Fruit fly (Drosophila melanogaster) whole organism, embryonic: ENCODE measurements around the gene CG10300.
A peak's percentile ranks its signal among the peaks of the same experiment; 100 is the strongest.

ENCODE experiments used
- Asciz ChIP-seq: fragments of 200-800 bp; sonication (Bioruptor generic); optimal IDR thresholded peaks from 2 replicates; lab custom pipeline; 2017; ENCODE audit warnings: missing biosample characterization, mild to moderate bottlenecking, missing genetic modification characterization, missing genetic modification reagents
- B-H1 ChIP-seq: fragments of 200-800 bp; sonication (Bioruptor generic); IDR thresholded peaks from 3 replicates; pipeline ENCODE4 v1.3.6; 2022; ENCODE audit warnings: missing biosample characterization, missing genetic modification characterization
- CG10565 ChIP-seq: fragments of 200-800 bp; sonication (Bioruptor generic); optimal IDR thresholded peaks from 3 replicates; lab custom pipeline; 2016; ENCODE audit warnings: missing biosample characterization, mild to moderate bottlenecking, missing genetic modification characterization
- CG10959 ChIP-seq: fragments of 200-800 bp; sonication (Bioruptor generic); IDR thresholded peaks from 2 replicates; pipeline ENCODE4 v1.3.6; 2022; ENCODE audit warnings: missing biosample characterization, missing genetic modification characterization
- CG12155 ChIP-seq: fragments of 200-800 bp; sonication (Bioruptor generic); optimal IDR thresholded peaks from 3 replicates; lab custom pipeline; 2016; ENCODE audit warnings: missing biosample characterization, missing genetic modification characterization
- CG12219 ChIP-seq: fragments of 200-800 bp; sonication (Bioruptor generic); optimal IDR thresholded peaks from 3 replicates; lab custom pipeline; 2018; ENCODE audit warnings: missing biosample characterization, mild to moderate bottlenecking, missing genetic modification characterization
- CG1233 ChIP-seq: fragments of 200-800 bp; sonication (Bioruptor generic); optimal IDR thresholded peaks from 4 replicates; lab custom pipeline; 2018; ENCODE audit warnings: missing biosample characterization, mild to moderate bottlenecking, missing genetic modification characterization
- CG12659 ChIP-seq: fragments of 200-800 bp; sonication (Bioruptor generic); optimal IDR thresholded peaks from 3 replicates; lab custom pipeline; 2017; ENCODE audit warnings: mild to moderate bottlenecking, missing biosample characterization, missing genetic modification reagents, missing genetic modification characterization
- CG13624 ChIP-seq: fragments of 200-800 bp; sonication (Bioruptor generic); optimal IDR thresholded peaks from 2 replicates; lab custom pipeline; 2016; ENCODE audit warnings: missing biosample characterization, missing genetic modification characterization
- CG14014 ChIP-seq: fragments of 200-800 bp; sonication (Bioruptor generic); IDR thresholded peaks from 2 replicates; pipeline ENCODE4 v1.3.6; 2022; ENCODE audit warnings: missing biosample characterization, missing genetic modification characterization
- CG14050 ChIP-seq: fragments of 200-800 bp; sonication (Bioruptor generic); IDR thresholded peaks from 3 replicates; pipeline ENCODE4 v1.3.6; 2022; ENCODE audit warnings: missing biosample characterization, missing genetic modification characterization
- CG14710 ChIP-seq: fragments of 200-800 bp; sonication (Bioruptor generic); optimal IDR thresholded peaks from 3 replicates; lab custom pipeline; 2019; ENCODE audit warnings: missing biosample characterization, mild to moderate bottlenecking, missing genetic modification characterization, moderate library complexity
- CG15514 ChIP-seq: fragments of 200-800 bp; sonication (Bioruptor generic); optimal IDR thresholded peaks from 3 replicates; lab custom pipeline; 2017; ENCODE audit warnings: missing biosample characterization, missing genetic modification characterization, mild to moderate bottlenecking, moderate library complexity, missing genetic modification reagents
- CG1602 ChIP-seq: fragments of 200-800 bp; sonication (Bioruptor generic); optimal IDR thresholded peaks from 3 replicates; lab custom pipeline; 2016; ENCODE audit warnings: missing biosample characterization, missing genetic modification characterization
- CG16863 ChIP-seq: fragments of 200-800 bp; sonication (Bioruptor generic); optimal IDR thresholded peaks from 3 replicates; lab custom pipeline; 2016; ENCODE audit warnings: missing biosample characterization, missing genetic modification characterization
- CG17186 ChIP-seq: fragments of 200-800 bp; sonication (Bioruptor generic); optimal IDR thresholded peaks from 3 replicates; lab custom pipeline; 2017; ENCODE audit warnings: missing biosample characterization, missing genetic modification reagents, missing genetic modification characterization
- CG18262 ChIP-seq: fragments of 200-800 bp; optimal IDR thresholded peaks from 3 replicates; lab custom pipeline; 2019; ENCODE audit warnings: missing biosample characterization, mild to moderate bottlenecking, missing genetic modification characterization, moderate library complexity
- CG2116 ChIP-seq: fragments of 200-800 bp; sonication (Bioruptor generic); optimal IDR thresholded peaks from 3 replicates; lab custom pipeline; 2018; ENCODE audit warnings: missing biosample characterization, mild to moderate bottlenecking, missing genetic modification characterization
- CG2120 ChIP-seq: fragments of 200-800 bp; sonication (Bioruptor generic); optimal IDR thresholded peaks from 3 replicates; lab custom pipeline; 2016; ENCODE audit warnings: missing biosample characterization, missing genetic modification characterization
- CG2202 ChIP-seq: fragments of 200-800 bp; sonication (Bioruptor generic); optimal IDR thresholded peaks from 2 replicates; lab custom pipeline; 2018; ENCODE audit warnings: missing biosample characterization, mild to moderate bottlenecking, missing genetic modification characterization
- CG32767 ChIP-seq: fragments of 200-800 bp; sonication (Bioruptor generic); IDR thresholded peaks from 2 replicates; pipeline ENCODE4 v1.3.6; 2022; ENCODE audit warnings: missing biosample characterization, missing genetic modification characterization
- CG34422 ChIP-seq: fragments of 200-800 bp; sonication (Bioruptor generic); IDR thresholded peaks from 3 replicates; pipeline ENCODE4 v1.3.6; 2022; ENCODE audit warnings: missing biosample characterization, missing genetic modification characterization
- CG42726 ChIP-seq: fragments of 200-800 bp; sonication (Bioruptor generic); IDR thresholded peaks from 2 replicates; pipeline ENCODE4 v1.3.6; 2022; ENCODE audit warnings: missing biosample characterization, missing genetic modification characterization; ENCODE audit not compliant: partially characterized antibody
- CG4360 ChIP-seq: fragments of 200-800 bp; sonication (Bioruptor generic); IDR thresholded peaks from 2 replicates; pipeline ENCODE4 v1.3.6; 2022; ENCODE audit warnings: missing biosample characterization, missing genetic modification characterization
- CG6813 ChIP-seq: fragments of 200-800 bp; sonication (Bioruptor generic); optimal IDR thresholded peaks from 2 replicates; lab custom pipeline; 2017; ENCODE audit warnings: missing biosample characterization, missing genetic modification characterization, mild to moderate bottlenecking, moderate library complexity, missing genetic modification reagents
- CG7987 ChIP-seq: fragments of 200-800 bp; sonication (Bioruptor generic); optimal IDR thresholded peaks from 2 replicates; lab custom pipeline; 2018; ENCODE audit warnings: missing biosample characterization, mild to moderate bottlenecking, missing genetic modification characterization, moderate library complexity
- CG8765 ChIP-seq: fragments of 200-800 bp; sonication (Bioruptor generic); IDR thresholded peaks from 2 replicates; pipeline ENCODE4 v1.3.6; 2022; ENCODE audit warnings: missing biosample characterization, missing genetic modification characterization
- Chrac-16 ChIP-seq: fragments of 200-800 bp; sonication (Bioruptor generic); optimal IDR thresholded peaks from 3 replicates; lab custom pipeline; 2016; ENCODE audit warnings: missing biosample characterization, missing genetic modification characterization
- CrebB ChIP-seq: fragments of 200-800 bp; sonication (Bioruptor generic); optimal IDR thresholded peaks from 3 replicates; lab custom pipeline; 2018; ENCODE audit warnings: missing biosample characterization, mild to moderate bottlenecking, missing genetic modification characterization
- Dfd ChIP-seq, 2 experiments: fragments of >200 bp; optimal IDR thresholded peaks; 2 replicates each; lab custom pipeline; 2017; ENCODE audit warnings: missing biosample characterization in 2 of 2, missing genetic modification characterization in 2 of 2
- HLH4C ChIP-seq: fragments of 200-800 bp; sonication (Bioruptor generic); IDR thresholded peaks from 3 replicates; pipeline ENCODE4 v1.3.6; 2022; ENCODE audit warnings: missing biosample characterization, missing genetic modification characterization; ENCODE audit not compliant: partially characterized antibody
- Hr51 ChIP-seq, 2 experiments: fragments of 200-800 bp; sonication (Bioruptor generic); optimal IDR thresholded peaks; 2 replicates in 1 of 2; 3 replicates in 1 of 2; lab custom pipeline; 2016 to 2018; ENCODE audit warnings: missing biosample characterization in 2 of 2, missing genetic modification characterization in 2 of 2, mild to moderate bottlenecking in 1 of 2, moderate library complexity in 1 of 2
- Myb ChIP-seq: fragments of 200-800 bp; sonication (Bioruptor generic); optimal IDR thresholded peaks from 2 replicates; lab custom pipeline; 2016; ENCODE audit warnings: missing biosample characterization, missing genetic modification characterization
- NfI ChIP-seq: fragments of 200-800 bp; sonication (Bioruptor generic); optimal IDR thresholded peaks from 3 replicates; lab custom pipeline; 2018; ENCODE audit warnings: missing biosample characterization, mild to moderate bottlenecking, missing genetic modification characterization, moderate library complexity
- Tbp ChIP-seq: fragments of >200 bp; optimal IDR thresholded peaks from 2 replicates; lab custom pipeline; 2018; ENCODE audit warnings: missing biosample characterization, missing genetic modification characterization
- Xrp1 ChIP-seq: fragments of 200-800 bp; sonication (Bioruptor generic); IDR thresholded peaks from 2 replicates; pipeline ENCODE4 v1.3.6; 2022; ENCODE audit warnings: missing biosample characterization, missing genetic modification characterization
- al ChIP-seq: fragments of 200-800 bp; sonication (Bioruptor generic); IDR thresholded peaks from 2 replicates; pipeline ENCODE4 v1.3.6; 2022; ENCODE audit warnings: missing biosample characterization, missing genetic modification characterization
- az2 ChIP-seq: fragments of 200-800 bp; sonication (Bioruptor generic); optimal IDR thresholded peaks from 3 replicates; lab custom pipeline; 2016; ENCODE audit warnings: missing biosample characterization, missing genetic modification characterization
- bab2 ChIP-seq: fragments of 200-800 bp; sonication (Bioruptor generic); optimal IDR thresholded peaks from 2 replicates; lab custom pipeline; 2016; ENCODE audit warnings: missing biosample characterization, missing genetic modification characterization
- bowl ChIP-seq: fragments of 200-800 bp; sonication (Bioruptor generic); IDR thresholded peaks from 2 replicates; pipeline ENCODE4 v1.3.6; 2022; ENCODE audit warnings: missing biosample characterization, missing genetic modification characterization
- bsh ChIP-seq, 2 experiments: fragments of 200-800 bp; sonication (Bioruptor generic); optimal IDR thresholded peaks; 2 replicates each; lab custom pipeline; 2017 to 2018; ENCODE audit warnings: mild to moderate bottlenecking in 2 of 2, missing biosample characterization in 2 of 2, missing genetic modification characterization in 2 of 2, moderate library complexity in 1 of 2
- chif ChIP-seq, 2 experiments: fragments of 200-800 bp; sonication (Bioruptor generic); optimal IDR thresholded peaks; 3 replicates each; lab custom pipeline; 2016; ENCODE audit warnings: missing biosample characterization in 2 of 2, missing genetic modification characterization in 2 of 2
- crp ChIP-seq, 2 experiments: fragments of 200-800 bp; sonication (Bioruptor generic); optimal IDR thresholded peaks; 2 replicates in 1 of 2; 3 replicates in 1 of 2; lab custom pipeline; 2017; ENCODE audit warnings: missing biosample characterization in 2 of 2, missing genetic modification characterization in 2 of 2, mild to moderate bottlenecking in 1 of 2, moderate library complexity in 1 of 2
- esg ChIP-seq: fragments of 200-800 bp; sonication (Bioruptor generic); conservative IDR thresholded peaks from 2 replicates; pipeline ENCODE4 v1.3.6; 2022; ENCODE audit warnings: missing biosample characterization, missing genetic modification characterization
- eve ChIP-seq, 2 experiments: fragments of >200 bp; optimal IDR thresholded peaks; 2 replicates each; lab custom pipeline; 2017; ENCODE audit warnings: missing biosample characterization in 2 of 2, missing genetic modification characterization in 2 of 2
- fru ChIP-seq: fragments of >200 bp; optimal IDR thresholded peaks from 2 replicates; lab custom pipeline; 2017
- pzg ChIP-seq: fragments of 200-800 bp; sonication (Bioruptor generic); optimal IDR thresholded peaks from 3 replicates; lab custom pipeline; 2018; ENCODE audit warnings: missing biosample characterization, mild to moderate bottlenecking, missing genetic modification characterization, moderate library complexity
- shn ChIP-seq: fragments of 200-800 bp; sonication (Bioruptor generic); optimal IDR thresholded peaks from 3 replicates; lab custom pipeline; 2016; ENCODE audit warnings: missing biosample characterization, missing genetic modification characterization
- sna ChIP-seq: fragments of 200-800 bp; sonication (Bioruptor generic); IDR thresholded peaks from 2 replicates; pipeline ENCODE4 v1.3.6; 2022; ENCODE audit warnings: missing biosample characterization, missing genetic modification characterization; ENCODE audit not compliant: partially characterized antibody
- tap ChIP-seq: fragments of 200-800 bp; optimal IDR thresholded peaks from 3 replicates; lab custom pipeline; 2019; ENCODE audit warnings: missing biosample characterization, mild to moderate bottlenecking, missing genetic modification characterization, moderate library complexity
- tup ChIP-seq: fragments of 200-800 bp; sonication (Bioruptor generic); optimal IDR thresholded peaks from 2 replicates; lab custom pipeline; 2016; ENCODE audit warnings: missing biosample characterization, mild to moderate bottlenecking, missing genetic modification characterization, moderate library complexity

The CG10300 gene

dm6 chr3R:23679911-23680336 is 31.4 kb upstream of the CG10300 start, which contains the start of gene eIF3d1 (continued):
- no peak for TF ChIP-seq al (GFP tag; lab: Robert Waterston, UW)
- no peak for TF ChIP-seq Xrp1 (GFP tag; lab: Robert Waterston, UW)
- no peak for TF ChIP-seq CG12219 (GFP tag; lab: Kevin White, UChicago)
- no peak for TF ChIP-seq CG2202 (tag; lab: Kevin White, UChicago)
- TF ChIP-seq fru, result no peak
- no peak for TF ChIP-seq CG13624
- no peak for TF ChIP-seq NfI
- TF ChIP-seq shn, result no peak
- no peak for TF ChIP-seq B-H1
- peak in 1 of 2 experiments; percentile 11 for TF ChIP-seq crp (GFP tag; optimal IDR thresholded peaks at IDR 0.05; lab: Kevin White, UChicago)
- TF ChIP-seq bab2, result no peak
- no peak for TF ChIP-seq Hr51 (GFP tag; optimal IDR thresholded peaks at IDR 0.05; lab: Kevin White, UChicago)
- no peak for TF ChIP-seq bsh (GFP tag; optimal IDR thresholded peaks at IDR 0.05; lab: Kevin White, UChicago)
- no peak for TF ChIP-seq CrebB (tag; lab: Kevin White, UChicago)
- no peak for TF ChIP-seq tup (GFP tag; lab: Kevin White, UChicago)
- peak; percentile 51 for TF ChIP-seq CG2116 (GFP tag; lab: Kevin White, UChicago)
- TF ChIP-seq CG6813, result no peak
- TF ChIP-seq CG4360, result no peak
- TF ChIP-seq chif (GFP tag; optimal IDR thresholded peaks at IDR 0.05; lab: Kevin White, UChicago), result peak; percentile 12 to 25
- TF ChIP-seq CG2120 (GFP tag; lab: Kevin White, UChicago), result peak; percentile 34
- TF ChIP-seq Chrac-16, result peak; percentile 20
- TF ChIP-seq CG42726 (GFP tag; lab: Robert Waterston, UW), result peak; percentile 5; the same call in 1 of the 2 replicates
- no peak for TF ChIP-seq eve (GFP tag; optimal IDR thresholded peaks at IDR 0.05; lab: Kevin White, UChicago)
- 0 out of 2 replicates have a peak, but pooled peaks have one; percentile 27 for TF ChIP-seq CG8765 (GFP tag; lab: Robert Waterston, UW)
- no peak for TF ChIP-seq Asciz (GFP tag; lab: Kevin White, UChicago)
- no peak for TF ChIP-seq CG16863 (GFP tag; lab: Kevin White, UChicago)
- TF ChIP-seq CG12659 (GFP tag; lab: Kevin White, UChicago), result peak; percentile 29
- TF ChIP-seq pzg (GFP tag; lab: Kevin White, UChicago), result peak; percentile 95
- TF ChIP-seq CG1233 (GFP tag; lab: Kevin White, UChicago), result no peak
- TF ChIP-seq CG12155 (GFP tag; lab: Kevin White, UChicago), result peak; percentile 44
- TF ChIP-seq az2 (GFP tag; lab: Kevin White, UChicago), result no peak
- TF ChIP-seq HLH4C (GFP tag; lab: Robert Waterston, UW), result no peak
- TF ChIP-seq CG17186 (GFP tag; lab: Kevin White, UChicago), result peak; percentile 31
- TF ChIP-seq CG10959 (GFP tag; lab: Robert Waterston, UW), result no peak
- no peak for TF ChIP-seq tap (tag; lab: Kevin White, UChicago)
- no peak for TF ChIP-seq Tbp (GFP tag; lab: Kevin White, UChicago)
- no peak for TF ChIP-seq CG14014 (GFP tag; lab: Robert Waterston, UW)
- TF ChIP-seq CG1602 (GFP tag; lab: Kevin White, UChicago), result peak; percentile 2
- TF ChIP-seq CG18262 (tag; lab: Kevin White, UChicago), result no peak
- peak; percentile 88 for TF ChIP-seq CG15514
- TF ChIP-seq CG14050 (GFP tag; lab: Robert Waterston, UW), result no peak
- TF ChIP-seq CG14710, result peak; percentile 69
- TF ChIP-seq sna (GFP tag; lab: Robert Waterston, UW), result no peak
- no peak for TF ChIP-seq CG7987 (GFP tag; lab: Kevin White, UChicago)
- TF ChIP-seq Myb, result peak; percentile 50
- TF ChIP-seq bowl (GFP tag; lab: Robert Waterston, UW), result no peak
- peak; percentile 74; the same call in 2 of the 3 replicates for TF ChIP-seq CG34422 (GFP tag; lab: Robert Waterston, UW)
- TF ChIP-seq CG32767 (GFP tag; lab: Robert Waterston, UW), result 0 out of 2 replicates have a peak, but pooled peaks have one; percentile 17
- no peak for TF ChIP-seq esg
- TF ChIP-seq CG10565 (GFP tag; lab: Kevin White, UChicago), result no peak
- no peak for TF ChIP-seq Dfd (GFP tag; optimal IDR thresholded peaks at IDR 0.05; lab: Kevin White, UChicago)
